Fruit fly (Drosophila melanogaster): Measurements from ENCODE around the gene CG12213.

DNA sequence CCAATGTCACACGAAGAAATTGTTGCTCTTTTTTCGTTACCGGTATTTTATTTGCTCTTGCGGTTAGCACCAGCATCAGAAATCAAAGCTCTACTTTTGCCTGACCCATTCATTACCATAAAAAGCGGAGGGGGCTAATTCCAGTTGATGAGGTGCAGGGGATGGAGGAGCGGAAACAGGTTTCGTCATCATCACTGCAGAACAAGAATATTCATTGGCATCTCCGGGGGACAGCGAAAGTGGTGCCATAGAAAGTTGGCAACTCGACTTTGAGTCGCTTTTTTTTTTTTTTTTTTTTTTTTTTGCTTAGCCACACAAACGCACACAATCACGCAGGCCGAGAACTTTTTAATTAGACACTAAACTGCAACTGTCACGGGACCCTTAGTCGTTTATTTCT lies 26.4 kb downstream of the CG12213 start:
- TF ChIP-seq psq (optimal IDR thresholded peaks at IDR 0.05) (no peak), insv (optimal IDR thresholded peaks at IDR 0.05) (no peak), h (optimal IDR thresholded peaks at IDR 0.05) (no peak), ttk (optimal IDR thresholded peaks at IDR 0.05) (no peak), Sin3A (optimal IDR thresholded peaks at IDR 0.05) (no peak)
